Fruit fly (Drosophila melanogaster): Measurements from ENCODE around the gene ac.

DNA sequence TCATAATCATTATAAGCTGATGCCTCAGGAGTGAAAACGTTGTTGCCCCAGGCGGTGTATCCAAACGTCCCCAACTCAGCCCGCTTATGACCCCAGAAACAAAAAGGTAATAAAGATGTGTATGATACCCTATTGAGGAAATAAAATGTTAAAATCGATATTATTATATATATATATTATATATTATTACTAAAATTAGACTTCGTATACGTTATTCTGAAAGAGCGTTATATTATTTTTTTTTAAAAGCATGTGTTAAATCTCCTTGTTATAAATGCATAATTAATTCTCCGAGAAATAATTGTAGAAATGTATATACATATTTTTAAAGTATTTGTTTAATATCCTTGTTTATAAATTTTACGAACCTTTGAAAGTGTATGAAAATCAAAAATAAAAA, 5.8 kb upstream of the ac start:
- TF ChIP-seq CG8301 (tag; optimal IDR thresholded peaks at IDR 0.05) (peak; percentile 6), CG9948 (tag; optimal IDR thresholded peaks at IDR 0.05) (peak; percentile 51), EcR (GFP tag; optimal IDR thresholded peaks at IDR 0.05) (no peak), CG12605 (GFP tag; IDR thresholded peaks at IDR 0.05) (no peak), Ets98B (GFP tag; IDR thresholded peaks at IDR 0.05) (no peak), gl (tag; optimal IDR thresholded peaks at IDR 0.05) (no peak), CG34367 (tag; optimal IDR thresholded peaks at IDR 0.05) (no peak)
